Worm (Caenorhabditis elegans) whole organism, late embryonic: ENCODE data around the gene kin-36.

Experiments
- C38D4.7 ChIP-seq: fragments of 200-800 bp; sonication (Bioruptor generic); optimal IDR thresholded peaks from 2 replicates; lab custom pipeline; 2018; ENCODE audit warnings: mild to moderate bottlenecking, missing genetic modification characterization, moderate library complexity, missing compliant biosample characterization
- K02D7.2 ChIP-seq: sonication (generic microtip); optimal IDR thresholded peaks from 2 replicates; lab custom pipeline; 2017; ENCODE audit warnings: mild to moderate bottlenecking, missing genetic modification characterization, missing compliant biosample characterization
- T23F11.4 ChIP-seq: fragments of 200-800 bp; sonication (Bioruptor generic); optimal IDR thresholded peaks from 2 replicates; lab custom pipeline; 2018; ENCODE audit warnings: mild to moderate bottlenecking, missing genetic modification characterization, missing compliant biosample characterization
- Y22D7AL.16 ChIP-seq: sonication (generic microtip); optimal IDR thresholded peaks from 2 replicates; lab custom pipeline; 2016; ENCODE audit warnings: missing genetic modification characterization, missing compliant biosample characterization
- ama-1 ChIP-seq: fragments of 150-350 bp; optimal IDR thresholded peaks from 2 replicates; lab custom pipeline; 2014
- ceh-14 ChIP-seq: sonication (generic microtip); optimal IDR thresholded peaks from 2 replicates; lab custom pipeline; 2016; ENCODE audit warnings: missing genotype, missing genetic modification characterization, missing compliant biosample characterization
- ceh-18 ChIP-seq: sonication (generic microtip); optimal IDR thresholded peaks from 2 replicates; lab custom pipeline; 2016; ENCODE audit warnings: missing genetic modification characterization, missing compliant biosample characterization
- ceh-19 ChIP-seq: fragments of 200-800 bp; sonication (Bioruptor generic); optimal IDR thresholded peaks from 2 replicates; lab custom pipeline; 2018; ENCODE audit warnings: mild to moderate bottlenecking, missing genetic modification characterization, missing compliant biosample characterization
- ceh-2 ChIP-seq: sonication (generic microtip); optimal IDR thresholded peaks from 2 replicates; lab custom pipeline; 2016; ENCODE audit warnings: missing genotype, missing genetic modification characterization, missing compliant biosample characterization
- ceh-22 ChIP-seq: sonication (generic microtip); optimal IDR thresholded peaks from 2 replicates; lab custom pipeline; 2017; ENCODE audit warnings: missing biosample characterization, missing genetic modification characterization
- ceh-30 ChIP-seq: fragments of 150-350 bp; optimal IDR thresholded peaks from 2 replicates; lab custom pipeline; 2014; ENCODE audit warnings: missing biosample characterization, missing genetic modification characterization
- ceh-31 ChIP-seq: sonication (generic microtip); optimal IDR thresholded peaks from 2 replicates; lab custom pipeline; 2016; ENCODE audit warnings: missing genetic modification characterization, missing compliant biosample characterization
- ceh-34 ChIP-seq: sonication (generic microtip); optimal IDR thresholded peaks from 2 replicates; lab custom pipeline; 2016; ENCODE audit warnings: mild to moderate bottlenecking, missing genetic modification characterization, missing compliant biosample characterization
- ceh-45 ChIP-seq: fragments of 200-800 bp; sonication (Bioruptor generic); IDR thresholded peaks from 2 replicates; pipeline ENCODE4 v1.3.6; 2022; ENCODE audit warnings: missing genetic modification reagents, missing genetic modification characterization, missing compliant biosample characterization
- ceh-6 ChIP-seq: fragments of 200-800 bp; sonication (Bioruptor generic); optimal IDR thresholded peaks from 2 replicates; lab custom pipeline; 2018; ENCODE audit warnings: mild to moderate bottlenecking, missing genetic modification characterization, missing compliant biosample characterization
- dmd-4 ChIP-seq: sonication (generic microtip); optimal IDR thresholded peaks from 2 replicates; lab custom pipeline; 2016; ENCODE audit warnings: borderline replicate concordance, missing genetic modification characterization, missing compliant biosample characterization
- dve-1 ChIP-seq: sonication (generic microtip); optimal IDR thresholded peaks from 2 replicates; lab custom pipeline; 2017; ENCODE audit warnings: antibody characterized with exemption, mild to moderate bottlenecking, missing genetic modification characterization, missing compliant biosample characterization
- elt-2 ChIP-seq: sonication (generic microtip); optimal IDR thresholded peaks from 2 replicates; lab custom pipeline; 2016; ENCODE audit warnings: missing genetic modification reagents, missing genetic modification characterization, missing compliant biosample characterization
- ets-4 ChIP-seq: sonication (generic microtip); optimal IDR thresholded peaks from 2 replicates; lab custom pipeline; 2016; ENCODE audit warnings: missing genetic modification characterization, missing compliant biosample characterization
- eyg-1 ChIP-seq: sonication (generic microtip); optimal IDR thresholded peaks from 2 replicates; lab custom pipeline; 2016; ENCODE audit warnings: missing genotype, missing genetic modification characterization, missing compliant biosample characterization
- fkh-10 ChIP-seq: fragments of 150-350 bp; optimal IDR thresholded peaks from 2 replicates; lab custom pipeline; 2014; ENCODE audit warnings: missing biosample characterization, missing genetic modification reagents, missing genetic modification characterization
- hlh-30 ChIP-seq: sonication (generic microtip); optimal IDR thresholded peaks from 2 replicates; lab custom pipeline; 2017; ENCODE audit warnings: antibody characterized with exemption, missing genetic modification characterization, missing compliant biosample characterization; ENCODE audit not compliant: insufficient read depth
- hlh-8 ChIP-seq: sonication (generic microtip); optimal IDR thresholded peaks from 2 replicates; lab custom pipeline; 2016; ENCODE audit warnings: missing genotype, missing genetic modification characterization, missing compliant biosample characterization
- lin-11 ChIP-seq: fragments of 200-800 bp; sonication (Bioruptor generic); optimal IDR thresholded peaks from 2 replicates; lab custom pipeline; 2018; ENCODE audit warnings: mild to moderate bottlenecking, missing genetic modification characterization, missing compliant biosample characterization
- madf-2 ChIP-seq: sonication (generic microtip); optimal IDR thresholded peaks from 2 replicates; lab custom pipeline; 2017; ENCODE audit warnings: missing genetic modification characterization, missing compliant biosample characterization
- mec-3 ChIP-seq: sonication (generic microtip); optimal IDR thresholded peaks from 2 replicates; lab custom pipeline; 2016; ENCODE audit warnings: borderline replicate concordance, missing genetic modification characterization, missing compliant biosample characterization
- nfya-1 ChIP-seq: sonication (generic microtip); optimal IDR thresholded peaks from 2 replicates; lab custom pipeline; 2017; ENCODE audit warnings: missing genetic modification characterization, mild to moderate bottlenecking, missing compliant biosample characterization, antibody characterized with exemption, moderate library complexity
- nhr-232 ChIP-seq: sonication (generic microtip); optimal IDR thresholded peaks from 2 replicates; lab custom pipeline; 2016; ENCODE audit warnings: missing genetic modification characterization, missing compliant biosample characterization
- pat-9 ChIP-seq: fragments of 200-800 bp; sonication (Bioruptor generic); optimal IDR thresholded peaks from 2 replicates; lab custom pipeline; 2018; ENCODE audit warnings: mild to moderate bottlenecking, missing genetic modification characterization, moderate library complexity, missing compliant biosample characterization
- pax-1 ChIP-seq: fragments of 150-350 bp; optimal IDR thresholded peaks from 2 replicates; lab custom pipeline; 2014; ENCODE audit warnings: missing biosample characterization, missing genetic modification characterization
- pha-2 ChIP-seq: sonication (generic microtip); optimal IDR thresholded peaks from 2 replicates; lab custom pipeline; 2017; ENCODE audit warnings: mild to moderate bottlenecking, missing genetic modification characterization, missing compliant biosample characterization
- pha-4 ChIP-seq: fragments of 150-350 bp; optimal IDR thresholded peaks from 2 replicates; lab custom pipeline; 2018; ENCODE audit warnings: missing biosample characterization, missing genetic modification reagents, missing genetic modification characterization
- ref-2 ChIP-seq: sonication (generic microtip); optimal IDR thresholded peaks from 2 replicates; lab custom pipeline; 2016; ENCODE audit warnings: missing genetic modification characterization, missing compliant biosample characterization
- rnt-1 ChIP-seq: sonication (generic microtip); optimal IDR thresholded peaks from 2 replicates; lab custom pipeline; 2016; ENCODE audit warnings: missing genetic modification characterization, missing compliant biosample characterization
- sdc-2 ChIP-seq: sonication (generic microtip); optimal IDR thresholded peaks from 2 replicates; lab custom pipeline; 2016; ENCODE audit warnings: missing genotype, missing genetic modification characterization, missing compliant biosample characterization
- sox-4 ChIP-seq: sonication (generic microtip); optimal IDR thresholded peaks from 2 replicates; lab custom pipeline; 2017; ENCODE audit warnings: mild to moderate bottlenecking, missing genetic modification characterization, inconsistent platforms, missing compliant biosample characterization
- tbx-2 ChIP-seq: sonication (generic microtip); optimal IDR thresholded peaks from 2 replicates; lab custom pipeline; 2016; ENCODE audit warnings: missing genetic modification characterization, missing compliant biosample characterization
- tbx-7 ChIP-seq: sonication (generic microtip); optimal IDR thresholded peaks from 2 replicates; lab custom pipeline; 2016; ENCODE audit warnings: missing genotype, missing genetic modification characterization, missing compliant biosample characterization
- unc-3 ChIP-seq, 2 experiments: fragments of 200-800 bp in 1 of 2; sonication (Bioruptor generic) in 1 of 2; sonication (generic microtip) in 1 of 2; conservative IDR thresholded peaks in 1 of 2; optimal IDR thresholded peaks in 1 of 2; 2 replicates each; pipeline versions ENCODE4 v1.3.6 to Lab custom; 2016 to 2022; ENCODE audit warnings: missing compliant biosample characterization in 2 of 2, missing genetic modification characterization in 2 of 2, missing genetic modification reagents in 1 of 2
- unc-55 ChIP-seq: sonication (generic microtip); optimal IDR thresholded peaks from 2 replicates; lab custom pipeline; 2017; ENCODE audit warnings: missing biosample characterization, missing genetic modification reagents, missing genetic modification characterization
- unc-86 ChIP-seq: sonication (generic microtip); optimal IDR thresholded peaks from 2 replicates; lab custom pipeline; 2016; ENCODE audit warnings: missing genetic modification characterization, missing compliant biosample characterization

The kin-36 gene

ce11 chrIV:4705182-4705581, 26.4 kb downstream of the kin-36 start (continued):
- TF ChIP-seq nfya-1 (tag; lab: Kevin White, UChicago) = peak; percentile 75
- TF ChIP-seq hlh-8 = no peak
- no peak for TF ChIP-seq ceh-30
- no peak for TF ChIP-seq unc-3 (GFP tag; conservative IDR thresholded peaks at IDR 0.05; lab: Robert Waterston, UW)
- no peak for TF ChIP-seq unc-3 (tag; optimal IDR thresholded peaks at IDR 0.05; lab: Kevin White, UChicago)
- no peak for TF ChIP-seq ceh-22
- TF ChIP-seq nhr-232 (tag; lab: Kevin White, UChicago) = no peak
- TF ChIP-seq elt-2 (tag; lab: Kevin White, UChicago) = no peak
- TF ChIP-seq ceh-6 (GFP tag; lab: Kevin White, UChicago) = no peak
- no peak for TF ChIP-seq ceh-19 (GFP tag; lab: Kevin White, UChicago)
- no peak for TF ChIP-seq tbx-7 (tag; lab: Kevin White, UChicago)
- peak; percentile 58 for TF ChIP-seq ceh-18 (tag; lab: Kevin White, UChicago)
- no peak for TF ChIP-seq ceh-45 (GFP tag; lab: Robert Waterston, UW)
- no peak for TF ChIP-seq ceh-2 (tag; lab: Kevin White, UChicago)
- peak; percentile 69 for TF ChIP-seq ceh-31
- no peak for TF ChIP-seq dmd-4 (tag; lab: Kevin White, UChicago)
- TF ChIP-seq pha-4 = no peak
- TF ChIP-seq ref-2 (tag; lab: Kevin White, UChicago) = peak; percentile 20
- TF ChIP-seq C38D4.7 (GFP tag; lab: Kevin White, UChicago) = no peak
- no peak for TF ChIP-seq dve-1 (tag; lab: Kevin White, UChicago)
- TF ChIP-seq pax-1 (tag; lab: Kevin White, UChicago) = no peak
- no peak for TF ChIP-seq hlh-30
- no peak for TF ChIP-seq pha-2 (tag; lab: Kevin White, UChicago)
- TF ChIP-seq ets-4 = no peak
- no peak for TF ChIP-seq fkh-10 (GFP tag; lab: Kevin White, UChicago)
- TF ChIP-seq ceh-34 (tag; lab: Kevin White, UChicago) = no peak
- TF ChIP-seq ceh-14 = peak; percentile 51
- TF ChIP-seq sdc-2 = peak; percentile 9
- TF ChIP-seq pat-9 (tag; lab: Kevin White, UChicago) = no peak
- no peak for TF ChIP-seq madf-2 (tag; lab: Kevin White, UChicago)
- peak; percentile 51 for TF ChIP-seq tbx-2
- no peak for TF ChIP-seq sox-4 (tag; lab: Kevin White, UChicago)
- no peak for TF ChIP-seq mec-3 (tag; lab: Kevin White, UChicago)
- TF ChIP-seq Y22D7AL.16 (tag; lab: Kevin White, UChicago) = no peak
- no peak for TF ChIP-seq T23F11.4 (GFP tag; lab: Kevin White, UChicago)
- TF ChIP-seq ama-1 (lab: Kevin White, UChicago) = no peak
- TF ChIP-seq rnt-1 (tag; lab: Kevin White, UChicago) = peak; percentile 16
- no peak for TF ChIP-seq unc-86 (tag; lab: Kevin White, UChicago)
- TF ChIP-seq lin-11 = no peak
- no peak for TF ChIP-seq unc-55 (GFP tag; lab: Kevin White, UChicago)
- TF ChIP-seq, all 69 proteins: peak for 9

- TF ChIP-seq nfya-1 (tag; lab: Kevin White, UChicago) (peak; percentile 73), T23F11.4 (GFP tag; lab: Kevin White, UChicago) (no peak)
- TF ChIP-seq, all 69 proteins: peak for 1
Measured at ce11 chrIV:4705922-4706321, 27.1 kb downstream of the kin-36 start.

ce11 chrIV:4710459-4710858, 31.6 kb downstream of the kin-36 start, which contains the start of gene cif-1:
TSS of gene cif-1 (minus strand) at chrIV:4710755.
- no peak for TF ChIP-seq K02D7.2 (tag; lab: Kevin White, UChicago)
- no peak for TF ChIP-seq eyg-1 (tag; lab: Kevin White, UChicago)
- no peak for TF ChIP-seq tbx-7 (tag; lab: Kevin White, UChicago)
